Worm (Caenorhabditis elegans): Measurements from ENCODE around the gene srbc-59.
"Not testable (repeated sequence)": the region's sequence is repeated elsewhere in the genome, so short reads cannot be mapped to it uniquely, and the experiment has no call there.

srbc-59 gene

DNA sequence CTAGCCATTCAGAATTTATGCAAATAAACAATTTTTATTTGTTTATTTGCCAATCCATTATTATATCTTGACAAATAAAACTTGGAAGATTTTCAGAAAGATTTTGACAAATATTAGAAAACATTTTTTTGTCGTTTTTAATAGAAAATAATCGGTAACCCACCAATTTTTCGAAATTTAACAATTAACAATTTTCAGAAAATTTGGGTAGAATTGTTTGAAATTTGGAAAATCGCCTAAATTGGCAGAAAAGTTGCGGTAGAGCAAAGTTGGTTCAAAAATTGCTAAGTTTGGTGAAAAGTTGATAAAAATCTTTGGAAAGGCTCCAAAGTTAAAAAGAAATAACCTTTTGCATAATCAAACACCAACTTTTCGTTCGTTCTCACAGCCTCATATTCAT, 29.8 kb downstream of the srbc-59 start:
- TF ChIP-seq cog-1 (tag; optimal IDR thresholded peaks at IDR 0.05) (no peak), klf-2 (GFP tag; conservative IDR thresholded peaks at IDR 0.05) (no peak), T22C8.4 (GFP tag; IDR thresholded peaks at IDR 0.05) (no peak), ztf-29 (GFP tag; IDR thresholded peaks at IDR 0.05) (no peak), ref-1 (GFP tag; conservative IDR thresholded peaks at IDR 0.05) (no peak), med-1 (GFP tag; optimal IDR thresholded peaks at IDR 0.05; ENCODE audit: insufficient read depth) (no peak), ztf-23 (GFP tag; IDR thresholded peaks at IDR 0.05) (no peak), tab-1 (GFP tag; IDR thresholded peaks at IDR 0.05) (no peak)

DNA sequence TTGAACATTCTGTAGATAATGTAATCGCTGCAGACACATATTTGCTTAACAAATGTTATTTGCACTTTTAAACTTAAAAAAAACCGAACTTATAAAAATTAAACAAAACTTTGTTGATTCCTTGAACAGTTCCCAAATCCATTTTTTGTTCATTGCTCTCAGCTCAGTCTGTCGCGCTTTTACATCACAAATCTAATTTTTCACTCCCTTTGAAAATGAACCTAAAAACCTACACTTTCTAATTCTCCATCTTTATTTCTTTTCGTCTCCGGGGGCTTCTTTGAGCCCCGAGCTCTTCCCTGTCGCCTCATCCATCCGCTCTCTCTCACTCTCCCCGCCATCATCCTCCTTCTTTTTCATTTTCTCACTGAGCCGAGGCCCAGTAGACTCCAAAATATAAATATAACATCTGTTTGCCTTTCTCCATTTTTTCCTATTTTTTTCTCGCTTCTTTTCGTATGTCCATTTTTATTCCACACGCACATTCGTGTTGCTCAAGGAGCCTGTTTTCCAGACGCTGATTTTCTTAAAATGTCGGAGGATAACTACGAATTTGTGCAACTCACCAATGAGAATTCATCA, 31.9 kb downstream of the srbc-59 start, which contains the start of gene R13D11.4:
TSS of gene R13D11.4 (plus strand) at position 532 of the 582 bp plus-strand sequence.
- no peak for TF ChIP-seq med-1 (GFP tag; optimal IDR thresholded peaks at IDR 0.05; ENCODE audit: insufficient read depth)
- no peak for TF ChIP-seq ztf-23 (GFP tag; IDR thresholded peaks at IDR 0.05)
- no peak for TF ChIP-seq ztf-29 (GFP tag; IDR thresholded peaks at IDR 0.05)
- TF ChIP-seq T22C8.4 (GFP tag; IDR thresholded peaks at IDR 0.05) = no peak
- no peak for TF ChIP-seq tab-1 (GFP tag; IDR thresholded peaks at IDR 0.05)
- TF ChIP-seq klf-2 (GFP tag; conservative IDR thresholded peaks at IDR 0.05) = no peak
- no peak for TF ChIP-seq flt-1 (GFP tag; IDR thresholded peaks at IDR 0.05)
- TF ChIP-seq cog-1 (tag; optimal IDR thresholded peaks at IDR 0.05) = no peak
- TF ChIP-seq ref-1 (GFP tag; conservative IDR thresholded peaks at IDR 0.05) = no peak

DNA sequence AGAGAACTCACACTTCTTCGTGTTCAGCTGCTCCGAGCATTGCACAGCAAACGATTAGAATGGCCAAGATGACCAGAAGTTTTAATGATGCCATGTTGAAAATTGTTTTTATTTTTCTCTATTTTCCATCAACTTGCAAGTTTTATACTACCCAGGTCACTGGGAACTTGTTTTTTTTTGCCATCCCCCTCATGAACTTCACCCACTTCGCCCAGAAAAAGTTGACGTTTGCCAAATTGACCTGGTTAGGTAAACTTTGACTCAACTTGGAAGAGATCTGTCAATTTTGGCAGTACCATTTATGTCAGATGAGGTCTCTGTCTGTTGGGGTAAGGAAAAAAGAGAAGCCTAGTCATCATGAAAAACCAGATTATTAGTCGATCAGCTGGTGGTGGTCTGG, 34.7 kb downstream of the srbc-59 start, which contains the start of gene R13D11.10:
TSS of gene R13D11.10 (minus strand) at position 101 of the 400 bp plus-strand sequence.
- TF ChIP-seq klf-2 (GFP tag; conservative IDR thresholded peaks at IDR 0.05) = no peak
- TF ChIP-seq flt-1 (GFP tag; IDR thresholded peaks at IDR 0.05) = no peak
- no peak for TF ChIP-seq T22C8.4 (GFP tag; IDR thresholded peaks at IDR 0.05)
- TF ChIP-seq ref-1 (GFP tag; conservative IDR thresholded peaks at IDR 0.05) = no peak
- no peak for TF ChIP-seq med-1 (GFP tag; optimal IDR thresholded peaks at IDR 0.05; ENCODE audit: insufficient read depth)
- TF ChIP-seq ztf-29 (GFP tag; IDR thresholded peaks at IDR 0.05) = no peak
- no peak for TF ChIP-seq ztf-23 (GFP tag; IDR thresholded peaks at IDR 0.05)
- TF ChIP-seq cog-1 (tag; optimal IDR thresholded peaks at IDR 0.05) = no peak
- no peak for TF ChIP-seq tab-1 (GFP tag; IDR thresholded peaks at IDR 0.05)

DNA sequence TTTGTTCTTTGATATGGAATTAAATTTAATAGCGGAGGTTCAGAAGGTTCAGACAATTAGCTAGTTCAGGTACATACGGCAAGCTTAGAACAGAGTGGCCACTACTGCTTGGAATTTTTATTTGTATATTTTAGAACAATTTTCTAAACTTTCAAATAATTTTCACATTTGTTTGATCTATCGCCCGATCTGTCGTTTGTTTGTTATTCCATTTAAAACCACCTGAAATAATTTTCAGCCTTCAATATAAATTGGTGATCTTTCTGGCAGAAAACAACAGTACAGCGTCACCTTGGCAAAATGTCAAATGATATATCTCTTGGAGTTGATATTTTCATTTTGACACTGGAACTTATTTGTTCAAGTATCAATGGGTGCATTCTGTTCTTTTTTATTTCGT, 36.3 kb downstream of the srbc-59 start, which contains the start of gene R13D11.3:
TSS of gene R13D11.3 (plus strand) at position 301 of the 400 bp plus-strand sequence.
- TF ChIP-seq tab-1 (GFP tag; IDR thresholded peaks at IDR 0.05) (no peak), flt-1 (GFP tag; IDR thresholded peaks at IDR 0.05) (no peak), med-1 (GFP tag; optimal IDR thresholded peaks at IDR 0.05; ENCODE audit: insufficient read depth) (no peak), ztf-23 (GFP tag; IDR thresholded peaks at IDR 0.05) (no peak), ref-1 (GFP tag; conservative IDR thresholded peaks at IDR 0.05) (no peak), klf-2 (GFP tag; conservative IDR thresholded peaks at IDR 0.05) (no peak), cog-1 (tag; optimal IDR thresholded peaks at IDR 0.05) (no peak), T22C8.4 (GFP tag; IDR thresholded peaks at IDR 0.05) (no peak)

DNA sequence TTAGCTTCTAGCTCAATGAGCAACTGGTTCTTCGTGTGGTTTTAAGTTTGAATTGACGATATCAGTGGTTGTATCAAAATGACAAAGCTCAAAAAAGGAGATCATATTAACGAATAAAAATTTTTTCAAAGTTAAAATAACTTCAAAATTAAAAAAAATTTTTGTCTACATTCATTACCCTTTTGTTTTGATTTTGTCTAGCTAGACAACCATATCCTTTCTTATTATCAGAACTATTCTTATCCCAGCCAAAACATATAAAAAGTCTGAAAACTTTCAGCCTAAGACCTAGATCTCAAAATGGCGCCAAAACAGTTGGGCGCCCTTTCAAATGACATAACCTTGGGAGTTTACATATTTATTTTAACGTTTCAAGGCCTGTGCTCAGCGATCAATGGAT, 38.7 kb downstream of the srbc-59 start, which contains the start of gene R13D11.1:
TSS of gene R13D11.1 (plus strand) at position 301 of the 400 bp plus-strand sequence.
- TF ChIP-seq med-1 (GFP tag; optimal IDR thresholded peaks at IDR 0.05; ENCODE audit: insufficient read depth) (no peak), flt-1 (GFP tag; IDR thresholded peaks at IDR 0.05) (no peak), tab-1 (GFP tag; IDR thresholded peaks at IDR 0.05) (no peak), ztf-23 (GFP tag; IDR thresholded peaks at IDR 0.05) (no peak), cog-1 (tag; optimal IDR thresholded peaks at IDR 0.05) (no peak), ref-1 (GFP tag; conservative IDR thresholded peaks at IDR 0.05) (no peak), T22C8.4 (GFP tag; IDR thresholded peaks at IDR 0.05) (no peak), klf-2 (GFP tag; conservative IDR thresholded peaks at IDR 0.05) (no peak), ztf-29 (GFP tag; IDR thresholded peaks at IDR 0.05) (no peak)

DNA sequence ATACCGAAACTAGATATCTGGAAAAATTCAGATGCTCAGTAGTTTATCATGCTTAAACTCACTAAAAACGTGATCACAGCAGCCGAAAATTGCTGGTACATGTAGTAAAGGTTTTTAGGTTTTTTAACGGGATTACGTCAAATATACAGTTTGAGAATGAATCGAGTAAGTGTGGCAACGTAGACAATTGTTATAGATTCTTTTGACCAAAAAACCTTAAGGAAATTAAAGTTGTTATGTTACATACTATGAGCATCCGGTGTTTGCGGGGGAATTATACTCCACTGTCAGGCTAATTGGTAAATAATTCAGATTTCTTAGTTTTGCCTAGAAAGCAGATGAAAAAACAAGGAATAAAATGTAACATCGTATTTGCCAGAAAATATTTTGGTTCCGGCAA, 42.2 kb downstream of the srbc-59 start, which contains the start of gene srx-32:
TSS of gene srx-32 (minus strand) at position 101 of the 400 bp plus-strand sequence.
- TF ChIP-seq flt-1 (GFP tag; IDR thresholded peaks at IDR 0.05); tab-1 (GFP tag; IDR thresholded peaks at IDR 0.05); ref-1 (GFP tag; conservative IDR thresholded peaks at IDR 0.05): not testable (repeated sequence)

DNA sequence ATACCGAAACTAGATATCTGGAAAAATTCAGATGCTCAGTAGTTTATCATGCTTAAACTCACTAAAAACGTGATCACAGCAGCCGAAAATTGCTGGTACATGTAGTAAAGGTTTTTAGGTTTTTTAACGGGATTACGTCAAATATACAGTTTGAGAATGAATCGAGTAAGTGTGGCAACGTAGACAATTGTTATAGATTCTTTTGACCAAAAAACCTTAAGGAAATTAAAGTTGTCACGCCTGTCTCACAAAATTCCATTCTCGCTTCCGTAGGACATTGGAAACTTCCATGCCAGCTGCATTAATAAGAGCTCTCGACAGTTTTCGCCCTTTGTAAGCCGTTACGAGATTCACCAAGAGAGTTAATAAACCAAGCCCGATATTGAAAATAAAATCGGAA, 44.5 kb downstream of the srbc-59 start, which contains the start of gene srx-31:
TSS of gene srx-31 (minus strand) at position 101 of the 400 bp plus-strand sequence.
- TF ChIP-seq med-1 (GFP tag; optimal IDR thresholded peaks at IDR 0.05; ENCODE audit: insufficient read depth); tab-1 (GFP tag; IDR thresholded peaks at IDR 0.05); klf-2 (GFP tag; conservative IDR thresholded peaks at IDR 0.05): not testable (repeated sequence)

DNA sequence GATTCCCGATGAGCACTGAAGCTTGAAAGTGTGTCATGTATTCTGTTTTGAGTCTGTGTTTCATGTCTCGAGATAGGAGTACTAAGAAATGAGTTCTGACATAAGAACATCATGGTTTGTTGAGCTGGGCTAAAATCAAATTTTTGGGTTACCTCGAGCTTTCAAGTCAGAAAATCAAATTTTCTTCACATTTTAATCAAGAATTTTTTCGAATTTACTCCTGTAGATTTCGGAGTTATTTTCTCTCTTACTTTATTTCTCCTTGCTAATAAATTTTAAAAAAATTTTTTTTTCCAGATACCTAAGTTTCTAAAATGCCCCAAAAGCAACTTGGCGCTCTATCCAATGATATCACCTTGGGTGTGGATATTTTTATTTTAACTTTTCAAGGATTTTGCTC, 47.7 kb downstream of the srbc-59 start, which contains the start of gene F41H8.2:
TSS of gene F41H8.2 (plus strand) at position 301 of the 400 bp plus-strand sequence.
- TF ChIP-seq T22C8.4 (GFP tag; IDR thresholded peaks at IDR 0.05) (no peak), tab-1 (GFP tag; IDR thresholded peaks at IDR 0.05) (no peak), ztf-29 (GFP tag; IDR thresholded peaks at IDR 0.05) (no peak), klf-2 (GFP tag; conservative IDR thresholded peaks at IDR 0.05) (no peak), ztf-23 (GFP tag; IDR thresholded peaks at IDR 0.05) (no peak), med-1 (GFP tag; optimal IDR thresholded peaks at IDR 0.05; ENCODE audit: insufficient read depth) (no peak), flt-1 (GFP tag; IDR thresholded peaks at IDR 0.05) (no peak), ref-1 (GFP tag; conservative IDR thresholded peaks at IDR 0.05) (no peak), cog-1 (tag; optimal IDR thresholded peaks at IDR 0.05) (no peak)
